Worm (Caenorhabditis elegans) whole organism, L4/young adult: ENCODE data around the gene C25G4.2.

Experiments used
- W03F9.2 ChIP-seq: fragments of 150-350 bp; optimal IDR thresholded peaks from 2 replicates; lab custom pipeline; 2014; ENCODE audit warnings: missing biosample characterization, missing genetic modification characterization
- dao-5 ChIP-seq: sonication (generic microtip); optimal IDR thresholded peaks from 2 replicates; lab custom pipeline; 2016; ENCODE audit warnings: missing genotype, missing genetic modification characterization, moderate library complexity, missing compliant biosample characterization
- him-1 ChIP-seq: sonication (generic microtip); optimal IDR thresholded peaks from 2 replicates; lab custom pipeline; 2016; ENCODE audit warnings: missing genotype, missing genetic modification reagents, missing genetic modification characterization, missing compliant biosample characterization

C25G4.2 gene

ce11 chrIV:12445463-12445934 is 1.7 kb upstream of the C25G4.2 start, which contains the start of gene C25G4.3:
TSS of gene C25G4.3 (minus strand) at chrIV:12445884.
- no peak for TF ChIP-seq him-1 (tag; lab: Kevin White, UChicago)
- TF ChIP-seq W03F9.2 (tag; lab: Kevin White, UChicago), result no peak
- TF ChIP-seq dao-5 (tag; lab: Kevin White, UChicago), result no peak

ce11 chrIV:12441715-12442114 is 2.1 kb downstream of the C25G4.2 start, which contains the start of gene C25G4.17:
TSS of gene C25G4.17 (plus strand) at chrIV:12442015.
- TF ChIP-seq W03F9.2 (tag; lab: Kevin White, UChicago) (no peak), him-1 (tag; lab: Kevin White, UChicago) (no peak), dao-5 (tag; lab: Kevin White, UChicago) (no peak)

ce11 chrIV:12438359-12438758 is 5.5 kb downstream of the C25G4.2 start, which contains the start of gene clec-185:
TSS of gene clec-185 (plus strand) at chrIV:12438659.
- TF ChIP-seq him-1 (tag; lab: Kevin White, UChicago) (no peak), W03F9.2 (tag; lab: Kevin White, UChicago) (no peak), dao-5 (tag; lab: Kevin White, UChicago) (no peak)

- TF ChIP-seq him-1 (tag; lab: Kevin White, UChicago), result no peak
Observed at ce11 chrIV:12435442-12435841, 8.4 kb downstream of the C25G4.2 start, which contains the start of gene irg-4. TSS of gene irg-4 (plus strand) at chrIV:12435833.

- no peak for TF ChIP-seq dao-5 (tag; lab: Kevin White, UChicago)
- TF ChIP-seq him-1 (tag; lab: Kevin White, UChicago), result no peak
- TF ChIP-seq W03F9.2 (tag; lab: Kevin White, UChicago), result no peak
Observed at ce11 chrIV:12432340-12432739, 11.5 kb downstream of the C25G4.2 start, which contains the start of gene clec-184. TSS of gene clec-184 (plus strand) at chrIV:12432640.

- TF ChIP-seq him-1 (tag; lab: Kevin White, UChicago) (no peak), dao-5 (tag; lab: Kevin White, UChicago) (no peak), W03F9.2 (tag; lab: Kevin White, UChicago) (no peak)
Observed at ce11 chrIV:12431755-12432154, 12.1 kb downstream of the C25G4.2 start.

- TF ChIP-seq W03F9.2 (tag; lab: Kevin White, UChicago), result no peak
- TF ChIP-seq dao-5 (tag; lab: Kevin White, UChicago), result no peak
- TF ChIP-seq him-1 (tag; lab: Kevin White, UChicago), result no peak
Observed at ce11 chrIV:12429504-12429903, 14.3 kb downstream of the C25G4.2 start.

ce11 chrIV:12428467-12428866 is 15.4 kb downstream of the C25G4.2 start, which contains the start of gene col-130:
TSS of gene col-130 (minus strand) at chrIV:12428516.
- TF ChIP-seq W03F9.2 (tag; lab: Kevin White, UChicago), result no peak
- no peak for TF ChIP-seq dao-5 (tag; lab: Kevin White, UChicago)
- TF ChIP-seq him-1 (tag; lab: Kevin White, UChicago), result no peak

- no peak for TF ChIP-seq him-1 (tag; lab: Kevin White, UChicago)
- no peak for TF ChIP-seq dao-5 (tag; lab: Kevin White, UChicago)
- no peak for TF ChIP-seq W03F9.2 (tag; lab: Kevin White, UChicago)
Observed at ce11 chrIV:12427687-12428284, 16.0 kb downstream of the C25G4.2 start.

- no peak for TF ChIP-seq W03F9.2 (tag; lab: Kevin White, UChicago)
- no peak for TF ChIP-seq him-1 (tag; lab: Kevin White, UChicago)
- no peak for TF ChIP-seq dao-5 (tag; lab: Kevin White, UChicago)
Observed at ce11 chrIV:12425595-12425994, 18.2 kb downstream of the C25G4.2 start.

ce11 chrIV:12420455-12420854 is 23.4 kb downstream of the C25G4.2 start, which contains the start of gene ugt-65:
TSS of gene ugt-65 (plus strand) at chrIV:12420683.
- no peak for TF ChIP-seq him-1 (tag; lab: Kevin White, UChicago)

ce11 chrIV:12419291-12419690 is 24.5 kb downstream of the C25G4.2 start:
- TF ChIP-seq W03F9.2 (tag; lab: Kevin White, UChicago) (no peak), dao-5 (tag; lab: Kevin White, UChicago) (no peak), him-1 (tag; lab: Kevin White, UChicago) (no peak)

- peak; percentile 52 for TF ChIP-seq him-1 (tag; lab: Kevin White, UChicago)
- TF ChIP-seq dao-5 (tag; lab: Kevin White, UChicago), result peak; percentile 36
- TF ChIP-seq W03F9.2 (tag; lab: Kevin White, UChicago), result no peak
Observed at ce11 chrIV:12417536-12418195, 26.2 kb downstream of the C25G4.2 start, which contains the start of gene F08G5.3. TSS of gene F08G5.3 (minus strand) at chrIV:12417586.
